Worm (Caenorhabditis elegans): Measurements from ENCODE around the gene vab-19.

ce11 chrII:2399810-2400209 is 43.3 kb upstream of the vab-19 start:
- TF ChIP-seq T22C8.4 (GFP tag; IDR thresholded peaks at IDR 0.05), result no peak
- TF ChIP-seq flt-1 (GFP tag; IDR thresholded peaks at IDR 0.05), result no peak
